Worm (Caenorhabditis elegans): ENCODE data around the gene srlf-26.

srlf-26 gene

DNA sequence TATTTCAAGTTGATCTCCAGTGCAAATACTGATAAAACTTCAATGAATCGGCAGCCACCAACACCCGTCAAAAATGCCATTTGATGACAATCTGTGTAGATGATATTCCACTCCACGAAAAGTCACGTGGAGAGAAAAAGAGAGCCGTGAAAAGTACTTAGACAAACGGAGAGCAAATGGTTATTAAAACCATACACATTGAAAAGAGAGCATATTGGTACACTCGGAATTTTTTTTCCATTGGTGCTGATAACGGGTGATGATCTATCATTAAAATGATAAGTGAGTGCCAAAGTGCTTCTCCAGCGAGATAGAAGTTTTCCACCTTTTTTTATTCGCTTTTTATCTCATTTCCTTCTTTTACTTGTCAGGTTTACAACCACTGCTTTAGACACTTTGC, 46.5 kb downstream of the srlf-26 start (continued):
- TF ChIP-seq ztf-7 (tag; optimal IDR thresholded peaks at IDR 0.05): no peak
- TF ChIP-seq lin-38 (GFP tag; IDR thresholded peaks at IDR 0.05): no peak
- TF ChIP-seq zip-11 (GFP tag; IDR thresholded peaks at IDR 0.05): no peak
- TF ChIP-seq php-3 (GFP tag; IDR thresholded peaks at IDR 0.05): peak; percentile 99
- TF ChIP-seq lsy-2 (tag; optimal IDR thresholded peaks at IDR 0.05): no peak
- TF ChIP-seq dmd-6 (GFP tag; IDR thresholded peaks at IDR 0.05): peak; percentile 98
- TF ChIP-seq lin-13 (GFP tag; optimal IDR thresholded peaks at IDR 0.05): no peak
- peak in 1 of 2 experiments; percentile 73 for TF ChIP-seq daf-16 (GFP tag; optimal IDR thresholded peaks at IDR 0.05)
- peak; percentile 85 for TF ChIP-seq daf-16 (tag; optimal IDR thresholded peaks at IDR 0.05)
- TF ChIP-seq hlh-30 (tag; optimal IDR thresholded peaks at IDR 0.05; ENCODE audit: insufficient read depth): peak; percentile 41
- no peak for TF ChIP-seq unc-130 (GFP tag; optimal IDR thresholded peaks at IDR 0.05)
- no peak for TF ChIP-seq pha-4 (GFP tag; IDR thresholded peaks at IDR 0.05)
- TF ChIP-seq pha-4 (tag; optimal IDR thresholded peaks at IDR 0.05): no peak
- TF ChIP-seq nhr-6 (tag; optimal IDR thresholded peaks at IDR 0.05): no peak
- TF ChIP-seq T20F7.1 (GFP tag; optimal IDR thresholded peaks at IDR 0.05): peak; percentile 39
- TF ChIP-seq lin-39 (tag; optimal IDR thresholded peaks at IDR 0.05): no peak
- TF ChIP-seq cey-2 (tag; optimal IDR thresholded peaks at IDR 0.05; ENCODE audit: borderline replicate concordance, insufficient read depth): no peak
- no peak for TF ChIP-seq dmd-9 (GFP tag; IDR thresholded peaks at IDR 0.05)
- no peak for TF ChIP-seq snpc-4 (tag; optimal IDR thresholded peaks at IDR 0.05)
- TF ChIP-seq vab-7 (GFP tag; IDR thresholded peaks at IDR 0.05): no peak
- no peak for TF ChIP-seq egl-27 (tag; optimal IDR thresholded peaks at IDR 0.05)
- no peak for TF ChIP-seq F26F4.8 (GFP tag; conservative IDR thresholded peaks at IDR 0.05)
- TF ChIP-seq nhr-28 (tag; optimal IDR thresholded peaks at IDR 0.05): peak; percentile 82
- TF ChIP-seq lin-1 (GFP tag; IDR thresholded peaks at IDR 0.05): no peak; the same call in 1 of the 2 replicates
- no peak for TF ChIP-seq ZK546.5 (tag; optimal IDR thresholded peaks at IDR 0.05)

DNA sequence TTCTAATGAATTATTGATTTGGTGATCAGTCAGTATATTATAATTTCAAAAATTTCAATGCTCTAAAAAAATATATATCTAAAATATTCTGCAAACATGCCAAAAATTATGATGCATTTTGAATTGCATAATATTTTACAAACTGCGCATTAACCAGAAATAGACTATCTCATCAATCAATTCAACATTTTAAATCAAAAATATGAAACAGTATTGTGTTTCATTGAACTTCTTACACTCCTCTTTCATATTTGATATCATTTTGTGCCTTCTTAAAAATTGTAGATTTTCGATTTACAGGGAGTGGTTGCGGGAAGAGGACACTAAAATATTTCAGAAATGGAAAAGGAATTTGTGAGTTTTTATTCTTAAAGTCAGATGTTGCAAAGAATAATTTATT, 47.9 kb downstream of the srlf-26 start, which contains the start of gene ent-4:
TSS of gene ent-4 (plus strand) at position 301 of the 400 bp plus-strand sequence.
- no peak for TF ChIP-seq gei-8 (GFP tag; optimal IDR thresholded peaks at IDR 0.05)
- TF ChIP-seq fkh-10 (GFP tag; optimal IDR thresholded peaks at IDR 0.05): no peak
- peak in 1 of 2 experiments; percentile 17 for TF ChIP-seq unc-62 (GFP tag; optimal IDR thresholded peaks at IDR 0.05 in 1 of 2)
- no peak for TF ChIP-seq unc-62 (tag; optimal IDR thresholded peaks at IDR 0.05)

DNA sequence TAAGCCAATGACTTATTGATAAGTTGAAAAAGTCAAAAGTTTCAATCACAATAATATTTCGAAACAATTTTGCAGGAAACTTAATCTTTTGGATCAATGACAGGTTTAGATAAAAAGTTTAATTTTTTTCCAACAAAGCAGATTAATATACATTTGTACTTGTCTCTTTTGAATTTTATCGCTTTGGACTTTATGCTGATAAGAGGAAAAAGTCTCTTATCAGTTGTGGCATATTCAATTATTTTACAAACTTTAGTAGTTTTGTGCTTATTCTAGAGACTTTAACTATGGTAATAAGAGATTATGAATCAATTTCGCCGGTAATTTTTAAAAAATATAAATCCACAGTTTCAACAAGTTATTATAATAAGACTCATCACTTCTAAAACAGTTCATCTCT, 49.1 kb downstream of the srlf-26 start:
- peak; percentile 58; the same call in 1 of the 2 replicates for TF ChIP-seq dmd-6 (GFP tag; IDR thresholded peaks at IDR 0.05)
- TF ChIP-seq Y75B8A.6 (GFP tag; IDR thresholded peaks at IDR 0.05): no peak
- TF ChIP-seq dve-1 (tag; optimal IDR thresholded peaks at IDR 0.05; ENCODE audit: insufficient read depth): peak; percentile 84
- TF ChIP-seq nhr-28 (tag; optimal IDR thresholded peaks at IDR 0.05): peak; percentile 42
- peak; percentile 11 for TF ChIP-seq nhr-48 (tag; optimal IDR thresholded peaks at IDR 0.05)
- TF ChIP-seq daf-16 (GFP tag; optimal IDR thresholded peaks at IDR 0.05): no peak
- TF ChIP-seq daf-16 (tag; optimal IDR thresholded peaks at IDR 0.05): peak; percentile 42
- TF ChIP-seq pqm-1 (tag; optimal IDR thresholded peaks at IDR 0.05): peak; percentile 78
- TF ChIP-seq daf-19 (GFP tag; conservative IDR thresholded peaks at IDR 0.05): no peak
- no peak for TF ChIP-seq egl-43 (GFP tag; IDR thresholded peaks at IDR 0.05)
- no peak for TF ChIP-seq lin-29 (GFP tag; IDR thresholded peaks at IDR 0.05)
- TF ChIP-seq Y105C5A.15 (GFP tag; IDR thresholded peaks at IDR 0.05): no peak
- peak; percentile 23 for TF ChIP-seq ztf-7 (tag; optimal IDR thresholded peaks at IDR 0.05)

All from whole organism, L4 larva.